Fruit fly (Drosophila melanogaster): ENCODE data around the gene CG10013.
A peak's percentile ranks its signal among the peaks of the same experiment; 100 is the strongest.

Gene CG10013

dm6 chr3R:12365264-12365840 is 42.0 kb downstream of the CG10013 start, which contains the start of gene GstD10:
GstD10 (minus strand) TSS chr3R:12365735.
- TF ChIP-seq CG12768 (GFP tag; optimal IDR thresholded peaks at IDR 0.05) (no peak), CG1620 (GFP tag; optimal IDR thresholded peaks at IDR 0.05) (no peak), cic (GFP tag; optimal IDR thresholded peaks at IDR 0.05) (no peak), Crg-1 (GFP tag; optimal IDR thresholded peaks at IDR 0.05) (no peak), bab1 (GFP tag; optimal IDR thresholded peaks at IDR 0.05) (no peak), Mnt (GFP tag; optimal IDR thresholded peaks at IDR 0.05) (no peak), ovo (GFP tag; optimal IDR thresholded peaks at IDR 0.05) (no peak), CG14711 (tag; optimal IDR thresholded peaks at IDR 0.05) (no peak), CG7101 (tag; optimal IDR thresholded peaks at IDR 0.05) (no peak), toe (GFP tag; optimal IDR thresholded peaks at IDR 0.05) (no peak), CG33017 (tag; optimal IDR thresholded peaks at IDR 0.05) (no peak), CG5204 (GFP tag; optimal IDR thresholded peaks at IDR 0.05) (no peak)

dm6 chr3R:12365887-12366286 is 42.6 kb downstream of the CG10013 start:
- no peak for TF ChIP-seq tj (GFP tag; optimal IDR thresholded peaks at IDR 0.05)
- no peak for TF ChIP-seq CG12768 (GFP tag; optimal IDR thresholded peaks at IDR 0.05)
- no peak for TF ChIP-seq CG5204 (GFP tag; optimal IDR thresholded peaks at IDR 0.05)
- TF ChIP-seq kay (GFP tag; ENCODE audit: borderline replicate concordance), result peak; percentile 8
- no peak for TF ChIP-seq toe (GFP tag; optimal IDR thresholded peaks at IDR 0.05)
- no peak for TF ChIP-seq cnc (optimal IDR thresholded peaks at IDR 0.05)
- TF ChIP-seq CG14711 (tag; optimal IDR thresholded peaks at IDR 0.05), result no peak
- TF ChIP-seq cic (GFP tag; optimal IDR thresholded peaks at IDR 0.05), result peak; percentile 26
- TF ChIP-seq Crg-1 (GFP tag; optimal IDR thresholded peaks at IDR 0.05), result no peak
- TF ChIP-seq pad (GFP tag; optimal IDR thresholded peaks at IDR 0.05), result no peak
- no peak for TF ChIP-seq ovo (GFP tag; optimal IDR thresholded peaks at IDR 0.05)

- no peak for TF ChIP-seq CG11617 (GFP tag; optimal IDR thresholded peaks at IDR 0.05)
- no peak for TF ChIP-seq kay (GFP tag; ENCODE audit: borderline replicate concordance)
- no peak for TF ChIP-seq CG12768 (GFP tag; optimal IDR thresholded peaks at IDR 0.05)
- TF ChIP-seq toe (GFP tag; optimal IDR thresholded peaks at IDR 0.05), result no peak
- TF ChIP-seq cnc (optimal IDR thresholded peaks at IDR 0.05), result no peak
- no peak for TF ChIP-seq tj (GFP tag; optimal IDR thresholded peaks at IDR 0.05)
- no peak for TF ChIP-seq Crg-1 (GFP tag; optimal IDR thresholded peaks at IDR 0.05)
- TF ChIP-seq bab1 (GFP tag; optimal IDR thresholded peaks at IDR 0.05), result no peak
- no peak for TF ChIP-seq CG14711 (tag; optimal IDR thresholded peaks at IDR 0.05)
- TF ChIP-seq pad (GFP tag; optimal IDR thresholded peaks at IDR 0.05), result no peak
- no peak for TF ChIP-seq Hr96 (GFP tag; optimal IDR thresholded peaks at IDR 0.05)
- no peak for TF ChIP-seq Clk (GFP tag; optimal IDR thresholded peaks at IDR 0.05)
Measured at dm6 chr3R:12367464-12367863, 44.1 kb downstream of the CG10013 start, which contains the start of gene GstD9. GstD9 (minus strand) TSS chr3R:12367564.

dm6 chr3R:12369135-12369792 is 45.9 kb downstream of the CG10013 start, which contains the start of gene GstD1:
GstD1 (minus strand) TSS chr3R:12369268.
- peak; percentile 56 for TF ChIP-seq CG7101 (tag; optimal IDR thresholded peaks at IDR 0.05)
- peak; percentile 97 for TF ChIP-seq cic (GFP tag; optimal IDR thresholded peaks at IDR 0.05)
- peak; percentile 60 for TF ChIP-seq CG7045 (GFP tag; optimal IDR thresholded peaks at IDR 0.05)
- TF ChIP-seq CG1620 (GFP tag; optimal IDR thresholded peaks at IDR 0.05), result peak; percentile 69
- TF ChIP-seq CG12768 (GFP tag; optimal IDR thresholded peaks at IDR 0.05), result peak; percentile 92
- TF ChIP-seq tj (GFP tag; optimal IDR thresholded peaks at IDR 0.05), result peak; percentile 67
- TF ChIP-seq Mnt (GFP tag; optimal IDR thresholded peaks at IDR 0.05), result peak; percentile 90
- peak; percentile 92 for TF ChIP-seq Clk (GFP tag; optimal IDR thresholded peaks at IDR 0.05)
- peak; percentile 49 for TF ChIP-seq pad (GFP tag; optimal IDR thresholded peaks at IDR 0.05)
- TF ChIP-seq CG33017 (tag; optimal IDR thresholded peaks at IDR 0.05), result peak; percentile 23
- TF ChIP-seq toe (GFP tag; optimal IDR thresholded peaks at IDR 0.05), result peak; percentile 81
- TF ChIP-seq Hr96 (GFP tag; optimal IDR thresholded peaks at IDR 0.05), result peak; percentile 48
- TF ChIP-seq cnc (optimal IDR thresholded peaks at IDR 0.05), result peak in 1 of 2 experiments; percentile 85
- TF ChIP-seq CG11617 (GFP tag; optimal IDR thresholded peaks at IDR 0.05), result peak; percentile 69
- TF ChIP-seq bab1 (GFP tag; optimal IDR thresholded peaks at IDR 0.05), result peak; percentile 80
- TF ChIP-seq CG14711 (tag; optimal IDR thresholded peaks at IDR 0.05), result peak; percentile 13
- peak; percentile 54 for TF ChIP-seq CG5204 (GFP tag; optimal IDR thresholded peaks at IDR 0.05)
- TF ChIP-seq kay (GFP tag; ENCODE audit: borderline replicate concordance), result peak; percentile 97
- peak; percentile 89 for TF ChIP-seq ovo (GFP tag; optimal IDR thresholded peaks at IDR 0.05)
- no peak for TF ChIP-seq Crg-1 (GFP tag; optimal IDR thresholded peaks at IDR 0.05)

dm6 chr3R:12369793-12370642 is 46.7 kb downstream of the CG10013 start:
- TF ChIP-seq tj (GFP tag; optimal IDR thresholded peaks at IDR 0.05), result no peak
- TF ChIP-seq CG14711 (tag; optimal IDR thresholded peaks at IDR 0.05), result peak; percentile 12
- TF ChIP-seq Hr96 (GFP tag; optimal IDR thresholded peaks at IDR 0.05), result no peak
- no peak for TF ChIP-seq CG11617 (GFP tag; optimal IDR thresholded peaks at IDR 0.05)
- no peak for TF ChIP-seq CG1620 (GFP tag; optimal IDR thresholded peaks at IDR 0.05)
- peak; percentile 91 to 97 for TF ChIP-seq cnc (optimal IDR thresholded peaks at IDR 0.05)
- TF ChIP-seq kay (GFP tag; ENCODE audit: borderline replicate concordance), result peak; percentile 90
- no peak for TF ChIP-seq CG7101 (tag; optimal IDR thresholded peaks at IDR 0.05)
- TF ChIP-seq Clk (GFP tag; optimal IDR thresholded peaks at IDR 0.05), result no peak
- no peak for TF ChIP-seq cic (GFP tag; optimal IDR thresholded peaks at IDR 0.05)
- no peak for TF ChIP-seq CG33017 (tag; optimal IDR thresholded peaks at IDR 0.05)
- peak; percentile 8 for TF ChIP-seq CG5204 (GFP tag; optimal IDR thresholded peaks at IDR 0.05)
- TF ChIP-seq CG12768 (GFP tag; optimal IDR thresholded peaks at IDR 0.05), result no peak
- no peak for TF ChIP-seq toe (GFP tag; optimal IDR thresholded peaks at IDR 0.05)
